Worm (Caenorhabditis elegans) whole organism, L4/young adult: ENCODE measurements around the gene F56C9.10.

Experiments
- W03F9.2 ChIP-seq: fragments of 150-350 bp; optimal IDR thresholded peaks from 2 replicates; lab custom pipeline; 2014; ENCODE audit warnings: missing biosample characterization, missing genetic modification characterization
- dao-5 ChIP-seq: sonication (generic microtip); optimal IDR thresholded peaks from 2 replicates; lab custom pipeline; 2016; ENCODE audit warnings: missing genotype, missing genetic modification characterization, moderate library complexity, missing compliant biosample characterization
- him-1 ChIP-seq: sonication (generic microtip); optimal IDR thresholded peaks from 2 replicates; lab custom pipeline; 2016; ENCODE audit warnings: missing genotype, missing genetic modification reagents, missing genetic modification characterization, missing compliant biosample characterization

- TF ChIP-seq him-1 (tag; lab: Kevin White, UChicago) (no peak), W03F9.2 (no peak), dao-5 (tag; lab: Kevin White, UChicago) (no peak)
These were observed 39.7 kb upstream of the F56C9.10 start, which contains the start of gene mml-1 for ce11 chrIII:7374681-7375271.
